Fruit fly (Drosophila melanogaster) whole organism, embryonic: ENCODE measurements around the gene Prdm13.

Experiments used
- CG13296 ChIP-seq: fragments of 200-800 bp; sonication (Bioruptor generic); optimal IDR thresholded peaks from 3 replicates; lab custom pipeline; 2018; ENCODE audit warnings: missing biosample characterization, mild to moderate bottlenecking, missing genetic modification characterization
- CG34224 ChIP-seq: fragments of 200-800 bp; sonication (Bioruptor generic); IDR thresholded peaks from 3 replicates; pipeline ENCODE4 v1.3.6; 2022; ENCODE audit warnings: missing biosample characterization, missing genetic modification characterization; ENCODE audit not compliant: partially characterized antibody
- CG7928 ChIP-seq: fragments of 200-800 bp; sonication (Bioruptor generic); optimal IDR thresholded peaks from 2 replicates; lab custom pipeline; 2017; ENCODE audit warnings: missing biosample characterization, mild to moderate bottlenecking, missing genetic modification characterization
- MBD-R2 ChIP-seq: fragments of 200-800 bp; sonication (Bioruptor generic); IDR thresholded peaks from 2 replicates; pipeline ENCODE4 v1.3.6; 2022; ENCODE audit warnings: missing biosample characterization, missing genetic modification characterization
- MESR4 ChIP-seq: fragments of 200-800 bp; sonication (Bioruptor generic); optimal IDR thresholded peaks from 2 replicates; lab custom pipeline; 2018; ENCODE audit warnings: missing biosample characterization, mild to moderate bottlenecking, missing genetic modification characterization, moderate library complexity
- Mes4 ChIP-seq: fragments of 200-800 bp; sonication (Bioruptor generic); optimal IDR thresholded peaks from 2 replicates; lab custom pipeline; 2016; ENCODE audit warnings: missing biosample characterization, missing genetic modification characterization
- dmrt99B ChIP-seq: fragments of 200-800 bp; sonication (Bioruptor generic); optimal IDR thresholded peaks from 2 replicates; lab custom pipeline; 2018; ENCODE audit warnings: missing biosample characterization, mild to moderate bottlenecking, missing genetic modification characterization, moderate library complexity

DNA sequence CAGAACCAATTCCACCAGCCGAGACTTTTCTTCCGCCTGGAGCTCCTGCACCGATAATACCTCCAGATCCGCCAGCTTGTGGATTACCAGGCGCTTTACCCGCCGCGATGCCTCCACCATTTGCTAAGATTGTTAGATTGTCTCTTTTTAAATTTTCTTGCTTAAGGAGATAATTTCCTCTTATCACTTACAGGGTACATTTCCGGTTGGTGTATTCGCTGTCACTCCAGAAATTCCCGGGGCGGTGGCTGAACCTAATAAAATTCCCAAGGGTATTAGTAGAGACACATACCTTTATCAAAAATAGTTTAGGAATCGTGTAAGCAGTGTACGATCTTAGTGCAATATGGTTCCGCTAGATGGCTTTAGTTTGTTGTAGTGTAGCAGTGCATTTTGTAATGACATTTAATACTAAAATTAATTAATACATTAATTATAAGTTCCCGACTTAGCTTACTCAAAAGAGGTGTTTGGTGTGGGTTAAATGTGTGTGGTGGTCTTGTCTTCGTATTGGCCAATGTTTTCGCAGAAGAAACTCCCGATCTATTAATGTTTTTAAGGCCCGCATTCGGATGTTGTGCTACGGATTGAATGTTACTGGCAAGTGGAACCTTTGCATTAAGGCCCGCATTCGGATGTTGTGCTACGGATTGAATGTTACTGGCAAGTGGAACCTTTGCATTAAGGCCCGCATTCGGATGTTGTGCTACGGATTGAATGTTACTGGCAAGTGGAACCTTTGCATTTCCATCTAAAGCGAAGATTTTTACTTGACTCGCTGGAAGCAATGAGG lies 38.1 kb upstream of the Prdm13 start:
- TF ChIP-seq CG34224 (no peak), dmrt99B (peak; percentile 55), MBD-R2 (GFP tag; lab: Robert Waterston, UW) (peak; percentile 45; the same call in 1 of the 2 replicates), Mes4 (GFP tag; lab: Kevin White, UChicago) (peak; percentile 75), CG7928 (peak; percentile 18), CG13296 (GFP tag; lab: Kevin White, UChicago) (peak; percentile 85), MESR4 (peak; percentile 18)
